Worm (Caenorhabditis elegans): Measurements from ENCODE around the gene Y37E11AM.2.

- TF ChIP-seq elt-2 (tag; optimal IDR thresholded peaks at IDR 0.05) (no peak), mdl-1 (tag; optimal IDR thresholded peaks at IDR 0.05) (no peak), elt-3 (tag; optimal IDR thresholded peaks at IDR 0.05) (no peak), nhr-11 (tag; optimal IDR thresholded peaks at IDR 0.05) (no peak), pha-4 (tag; optimal IDR thresholded peaks at IDR 0.05) (no peak), snpc-4 (tag; optimal IDR thresholded peaks at IDR 0.05) (no peak), ceh-82 (tag; optimal IDR thresholded peaks at IDR 0.05) (no peak), fos-1 (tag; optimal IDR thresholded peaks at IDR 0.05) (no peak), fkh-10 (GFP tag; optimal IDR thresholded peaks at IDR 0.05) (no peak), ceh-9 (tag; optimal IDR thresholded peaks at IDR 0.05) (no peak), egl-27 (tag; optimal IDR thresholded peaks at IDR 0.05) (no peak), ztf-11 (tag; optimal IDR thresholded peaks at IDR 0.05) (no peak)
These were observed 38.5 kb downstream of the Y37E11AM.2 start, which contains the start of gene map-1 for ce11 chrIV:3686765-3687164.
